Worm (Caenorhabditis elegans): ENCODE results near the gene scl-14.

Gene scl-14

DNA sequence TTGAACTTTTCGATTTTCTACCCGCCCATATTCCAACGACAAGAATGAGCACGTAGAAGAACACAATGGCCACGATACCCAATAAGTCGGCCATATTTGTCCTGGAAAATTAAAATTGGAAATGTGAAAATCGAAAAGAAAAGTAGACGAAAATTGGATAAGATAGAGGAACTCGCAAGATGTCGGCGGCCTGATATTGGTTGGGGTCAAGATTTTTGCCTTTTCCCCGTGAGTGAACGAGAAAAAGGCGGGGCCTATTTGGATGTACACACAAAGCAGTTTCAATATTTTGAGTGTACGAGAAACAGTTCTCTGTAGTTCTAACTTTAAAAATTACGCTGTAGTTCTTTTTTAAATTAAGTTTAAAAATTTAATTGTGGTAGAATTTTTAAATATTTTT, 49.2 kb downstream of the scl-14 start, which contains the start of gene cho-1:
Gene cho-1 (minus strand): TSS at position 101 of the 400 bp plus-strand sequence.
- TF ChIP-seq madf-3 (GFP tag; IDR thresholded peaks at IDR 0.05) (no peak), madf-6 (GFP tag; IDR thresholded peaks at IDR 0.05) (no peak), cebp-2 (GFP tag; IDR thresholded peaks at IDR 0.05) (no peak), dpl-1 (GFP tag; optimal IDR thresholded peaks at IDR 0.05) (no peak), lin-26 (GFP tag; IDR thresholded peaks at IDR 0.05) (no peak), rec-8 (tag; optimal IDR thresholded peaks at IDR 0.05) (no peak), F33H1.4 (GFP tag; IDR thresholded peaks at IDR 0.05) (no peak), zfh-2 (GFP tag; conservative IDR thresholded peaks at IDR 0.05) (no peak), lsl-1 (GFP tag; optimal IDR thresholded peaks at IDR 0.05) (no peak), sdz-38 (tag; optimal IDR thresholded peaks at IDR 0.05) (no peak), rpc-1 (optimal IDR thresholded peaks at IDR 0.05) (no peak), rpc-1 (tag; optimal IDR thresholded peaks at IDR 0.05) (no peak), lin-54 (GFP tag; optimal IDR thresholded peaks at IDR 0.05) (no peak), F57A8.1 (GFP tag; optimal IDR thresholded peaks at IDR 0.05) (no peak), repo-1 (tag; optimal IDR thresholded peaks at IDR 0.05) (no peak), zim-3 (tag; optimal IDR thresholded peaks at IDR 0.05) (no peak), hmg-20 (GFP tag; IDR thresholded peaks at IDR 0.05) (no peak), K11D2.4 (GFP tag; IDR thresholded peaks at IDR 0.05) (no peak), F37B4.10 (GFP tag; IDR thresholded peaks at IDR 0.05) (no peak), Y53F4B.3 (GFP tag; IDR thresholded peaks at IDR 0.05) (no peak)
